Worm (Caenorhabditis elegans): ENCODE results near the gene pycr-1.

ce11 chrX:12173989-12174388 lies 27.4 kb downstream of the pycr-1 start:
- no peak for TF ChIP-seq fax-1 (tag; optimal IDR thresholded peaks at IDR 0.05)
- no peak for TF ChIP-seq elt-2 (tag; optimal IDR thresholded peaks at IDR 0.05)
- no peak for TF ChIP-seq Y22D7AL.16 (tag; optimal IDR thresholded peaks at IDR 0.05)
- no peak for TF ChIP-seq ceh-30 (tag; optimal IDR thresholded peaks at IDR 0.05)
- TF ChIP-seq hlh-15 (tag; optimal IDR thresholded peaks at IDR 0.05), result no peak
- no peak for TF ChIP-seq pha-4 (tag; optimal IDR thresholded peaks at IDR 0.05)
- TF ChIP-seq nhr-11 (tag; optimal IDR thresholded peaks at IDR 0.05), result no peak
- TF ChIP-seq tbx-2 (tag; optimal IDR thresholded peaks at IDR 0.05), result no peak
- no peak for TF ChIP-seq nhr-232 (tag; optimal IDR thresholded peaks at IDR 0.05)
- no peak for TF ChIP-seq unc-55 (GFP tag; optimal IDR thresholded peaks at IDR 0.05)

Data from whole organism, late embryonic.